Fruit fly (Drosophila melanogaster): ENCODE results near the gene yellow-k.

yellow-k gene

DNA sequence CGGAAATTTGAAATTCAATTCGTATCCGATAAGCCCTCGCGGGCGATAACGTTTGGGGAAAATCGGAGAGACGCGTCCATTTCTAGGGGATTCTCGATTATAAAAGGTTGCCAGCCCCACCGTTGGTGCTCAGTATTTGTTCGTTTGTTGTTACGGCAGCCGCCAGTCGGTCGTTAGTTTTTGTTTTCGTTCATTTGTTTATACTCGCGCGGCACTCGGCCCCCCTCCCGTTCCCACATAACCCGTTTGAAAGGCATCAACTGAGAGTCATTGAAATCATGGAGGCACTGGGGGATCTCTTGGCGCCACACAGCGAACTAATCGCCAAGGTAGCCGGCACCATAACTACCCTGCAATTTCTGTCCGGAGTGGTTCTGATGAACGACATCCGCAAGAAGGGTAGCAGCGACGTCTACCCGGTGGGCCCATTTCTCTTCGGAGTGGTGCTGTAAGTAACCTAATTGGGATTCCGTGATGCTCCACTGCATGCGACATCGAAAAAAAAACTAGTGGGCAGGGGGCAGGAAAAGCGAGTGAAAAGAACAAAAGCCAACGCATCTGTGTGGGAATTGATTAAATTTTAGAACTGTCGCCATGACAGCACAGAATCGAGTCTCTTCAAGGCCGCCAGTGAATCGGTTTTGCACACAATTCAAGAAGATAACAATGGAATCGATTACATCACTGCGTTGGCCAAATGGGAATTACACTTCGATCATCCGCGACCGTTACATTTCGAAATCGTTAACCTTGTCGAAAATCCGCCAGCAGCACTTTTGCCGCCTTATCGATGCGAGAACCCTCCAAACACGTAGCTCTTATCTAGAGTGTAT, 19.4 kb upstream of the yellow-k start, which contains the start of gene CG7272 (continued):
- TF ChIP-seq pzg (GFP tag; optimal IDR thresholded peaks at IDR 0.05) = peak; percentile 83
- peak; percentile 65 for TF ChIP-seq HmgZ (tag; optimal IDR thresholded peaks at IDR 0.05)
- TF ChIP-seq CG4854 (GFP tag; optimal IDR thresholded peaks at IDR 0.05) = no peak
- TF ChIP-seq CG10274 (GFP tag; optimal IDR thresholded peaks at IDR 0.05) = peak; percentile 29
- TF ChIP-seq shn (GFP tag; optimal IDR thresholded peaks at IDR 0.05) = no peak
- no peak for TF ChIP-seq CG4282 (GFP tag; optimal IDR thresholded peaks at IDR 0.05)
- peak; percentile 74 for TF ChIP-seq CG12769 (tag; optimal IDR thresholded peaks at IDR 0.05)
- peak; percentile 53 for TF ChIP-seq Sry-δ (GFP tag; optimal IDR thresholded peaks at IDR 0.05)
- TF ChIP-seq so (GFP tag; IDR thresholded peaks at IDR 0.05) = 0 out of 3 replicates have a peak, but pooled peaks have one; percentile 14
- peak; percentile 19 for TF ChIP-seq nmo (GFP tag; optimal IDR thresholded peaks at IDR 0.05)
- no peak for TF ChIP-seq CG10209 (GFP tag; optimal IDR thresholded peaks at IDR 0.05)
- TF ChIP-seq yki (optimal IDR thresholded peaks at IDR 0.05) = no peak
- peak; percentile 3 for TF ChIP-seq CG3281 (GFP tag; optimal IDR thresholded peaks at IDR 0.05)
- TF ChIP-seq zfh2 (GFP tag; optimal IDR thresholded peaks at IDR 0.05) = peak; percentile 20
- TF ChIP-seq CG12744 (GFP tag; optimal IDR thresholded peaks at IDR 0.05) = no peak
- no peak for TF ChIP-seq Sox102F (GFP tag; optimal IDR thresholded peaks at IDR 0.05)
- no peak for TF ChIP-seq CG17328 (GFP tag; IDR thresholded peaks at IDR 0.05)
- TF ChIP-seq CG16863 (GFP tag; optimal IDR thresholded peaks at IDR 0.05) = no peak
- TF ChIP-seq caup (GFP tag; optimal IDR thresholded peaks at IDR 0.05; ENCODE audit: severe bottlenecking) = peak; percentile 38
- no peak for TF ChIP-seq hbn (GFP tag; IDR thresholded peaks at IDR 0.05; ENCODE audit: partially characterized antibody)
- TF ChIP-seq wdn (GFP tag; IDR thresholded peaks at IDR 0.05) = no peak
- peak; percentile 29 for TF ChIP-seq mam (GFP tag; optimal IDR thresholded peaks at IDR 0.05)
- no peak; the same call in 2 of the 3 replicates for TF ChIP-seq zen2 (GFP tag; IDR thresholded peaks at IDR 0.05; ENCODE audit: partially characterized antibody)
- peak; percentile 26 for TF ChIP-seq Meics (GFP tag; optimal IDR thresholded peaks at IDR 0.05)
- TF ChIP-seq Lhr (GFP tag; optimal IDR thresholded peaks at IDR 0.05) = peak; percentile 5
- TF ChIP-seq crol (GFP tag; IDR thresholded peaks at IDR 0.05) = peak; percentile 86
- no peak for TF ChIP-seq exex (tag; optimal IDR thresholded peaks at IDR 0.05)
- TF ChIP-seq gcm (GFP tag; optimal IDR thresholded peaks at IDR 0.05) = peak; percentile 18
- peak; percentile 28; the same call in 1 of the 4 replicates for TF ChIP-seq chinmo (GFP tag; IDR thresholded peaks at IDR 0.05; ENCODE audit: partially characterized antibody)
- TF ChIP-seq mirr (GFP tag; optimal IDR thresholded peaks at IDR 0.05) = peak; percentile 65
- TF ChIP-seq CG11093 (GFP tag; IDR thresholded peaks at IDR 0.05) = no peak
- no peak for TF ChIP-seq CG17385 (GFP tag; optimal IDR thresholded peaks at IDR 0.05)
- TF ChIP-seq NfI (GFP tag; optimal IDR thresholded peaks at IDR 0.05) = no peak
- TF ChIP-seq CG4617 (GFP tag; optimal IDR thresholded peaks at IDR 0.05; ENCODE audit: borderline replicate concordance) = no peak
- no peak for TF ChIP-seq prd (optimal IDR thresholded peaks at IDR 0.05)
- TF ChIP-seq prd (GFP tag; IDR thresholded peaks at IDR 0.05) = no peak; the same call in 2 of the 3 replicates
- TF ChIP-seq Dek (tag; optimal IDR thresholded peaks at IDR 0.05) = peak; percentile 17
- TF ChIP-seq NK7.1 (GFP tag; optimal IDR thresholded peaks at IDR 0.05) = no peak
- TF ChIP-seq fd96Cb (tag; optimal IDR thresholded peaks at IDR 0.05) = no peak
- TF ChIP-seq salm (tag; optimal IDR thresholded peaks at IDR 0.05) = no peak
- TF ChIP-seq abd-A (tag; optimal IDR thresholded peaks at IDR 0.05) = peak; percentile 55
- peak; percentile 87 for TF ChIP-seq Dref (GFP tag; IDR thresholded peaks at IDR 0.05)
- peak; percentile 70 for TF ChIP-seq Jarid2 (GFP tag; optimal IDR thresholded peaks at IDR 0.05)
- TF ChIP-seq Aef1 (GFP tag; IDR thresholded peaks at IDR 0.05) = no peak
- TF ChIP-seq CG1647 (GFP tag; optimal IDR thresholded peaks at IDR 0.05) = no peak
- TF ChIP-seq CG1603 (tag; optimal IDR thresholded peaks at IDR 0.05) = peak; percentile 39
- TF ChIP-seq NFAT (GFP tag; IDR thresholded peaks at IDR 0.05) = peak; percentile 64; the same call in 1 of the 2 replicates
- no peak for TF ChIP-seq CG8290 (GFP tag; optimal IDR thresholded peaks at IDR 0.05)
- peak in 1 of 2 experiments; percentile 63 for TF ChIP-seq CG8290 (tag; optimal IDR thresholded peaks at IDR 0.05)

All from whole organism, embryonic.